Worm (Caenorhabditis elegans): ENCODE measurements around the gene C02D5.2.

DNA sequence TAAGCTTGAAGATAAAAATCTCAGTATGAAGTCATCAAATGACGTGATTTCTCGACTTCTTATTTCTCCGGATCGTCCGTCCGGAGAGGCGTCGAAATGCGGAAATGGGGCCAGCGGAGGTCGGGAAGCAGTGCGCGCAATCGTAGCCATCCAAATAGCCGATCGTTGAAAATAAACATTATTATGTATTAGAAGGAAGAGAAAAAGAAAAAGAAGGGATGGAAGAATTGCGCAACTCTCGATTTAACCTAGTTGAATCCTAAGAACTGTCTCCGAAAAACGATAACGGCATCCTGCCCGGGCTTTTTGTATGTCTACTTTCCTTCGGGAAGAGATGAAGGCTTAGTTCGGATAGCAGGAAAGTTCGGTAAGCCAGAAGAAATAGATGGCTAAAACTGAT, 45.0 kb downstream of the C02D5.2 start:
- no peak for TF ChIP-seq daf-12 (tag; optimal IDR thresholded peaks at IDR 0.05)
- TF ChIP-seq F26F4.8 (GFP tag; conservative IDR thresholded peaks at IDR 0.05), result no peak
- no peak for TF ChIP-seq ztf-11 (tag; optimal IDR thresholded peaks at IDR 0.05)
- TF ChIP-seq lin-15B (tag; optimal IDR thresholded peaks at IDR 0.05), result no peak
- TF ChIP-seq unc-62 (GFP tag; optimal IDR thresholded peaks at IDR 0.05 in 1 of 2), result no peak
- no peak for TF ChIP-seq unc-62 (tag; optimal IDR thresholded peaks at IDR 0.05)
- no peak for TF ChIP-seq nhr-76 (tag; optimal IDR thresholded peaks at IDR 0.05)
- TF ChIP-seq nhr-28 (tag; optimal IDR thresholded peaks at IDR 0.05), result no peak
- no peak for TF ChIP-seq aly-2 (tag; optimal IDR thresholded peaks at IDR 0.05)

Measured in whole organism, L4 larva.